Fruit fly (Drosophila melanogaster): ENCODE data around the gene GstZ2.
A peak's percentile ranks its signal among the peaks of the same experiment; 100 is the strongest.

Gene GstZ2

DNA sequence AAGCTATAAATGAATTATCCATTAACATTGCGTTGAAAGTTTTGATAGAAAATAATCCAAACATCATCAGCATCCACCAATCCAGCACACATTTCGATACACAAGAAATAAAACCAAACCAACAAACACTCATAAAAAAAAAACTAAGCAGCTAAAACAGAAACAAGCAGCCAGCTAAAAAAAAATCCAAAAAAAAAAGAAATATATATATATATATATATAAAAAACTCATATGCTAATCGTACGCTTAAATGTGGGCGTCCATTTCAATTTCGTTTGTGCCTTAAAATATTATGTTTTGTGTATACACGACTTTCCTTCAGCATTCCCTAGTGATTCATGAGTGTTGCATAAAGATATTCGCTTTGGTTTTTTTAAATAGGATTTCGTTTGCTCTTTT, 18.5 kb downstream of the GstZ2 start:
- TF ChIP-seq Eip93F (GFP tag; optimal IDR thresholded peaks at IDR 0.05) (no peak), net (GFP tag; optimal IDR thresholded peaks at IDR 0.05) (no peak), lz (GFP tag; optimal IDR thresholded peaks at IDR 0.05) (no peak), CG6276 (GFP tag; optimal IDR thresholded peaks at IDR 0.05) (no peak), CG16779 (tag; optimal IDR thresholded peaks at IDR 0.05) (no peak), CG15336 (GFP tag; IDR thresholded peaks at IDR 0.05) (no peak), Gug (GFP tag; IDR thresholded peaks at IDR 0.05) (no peak), CG10631 (GFP tag; optimal IDR thresholded peaks at IDR 0.05) (no peak), cyc (GFP tag; optimal IDR thresholded peaks at IDR 0.05) (no peak), Eip75B (GFP tag; optimal IDR thresholded peaks at IDR 0.05) (no peak), CG11294 (GFP tag; IDR thresholded peaks at IDR 0.05) (no peak), CG3032 (tag; optimal IDR thresholded peaks at IDR 0.05) (no peak), CG8119 (GFP tag; IDR thresholded peaks at IDR 0.05) (no peak), Hr4 (GFP tag; optimal IDR thresholded peaks at IDR 0.05) (no peak), CG6854 (GFP tag; optimal IDR thresholded peaks at IDR 0.05) (no peak), Met (GFP tag; optimal IDR thresholded peaks at IDR 0.05) (no peak), CG10669 (GFP tag; optimal IDR thresholded peaks at IDR 0.05) (no peak), CG32006 (GFP tag; optimal IDR thresholded peaks at IDR 0.05) (no peak), CG6792 (GFP tag; optimal IDR thresholded peaks at IDR 0.05) (no peak), ss (GFP tag; optimal IDR thresholded peaks at IDR 0.05) (no peak)

DNA sequence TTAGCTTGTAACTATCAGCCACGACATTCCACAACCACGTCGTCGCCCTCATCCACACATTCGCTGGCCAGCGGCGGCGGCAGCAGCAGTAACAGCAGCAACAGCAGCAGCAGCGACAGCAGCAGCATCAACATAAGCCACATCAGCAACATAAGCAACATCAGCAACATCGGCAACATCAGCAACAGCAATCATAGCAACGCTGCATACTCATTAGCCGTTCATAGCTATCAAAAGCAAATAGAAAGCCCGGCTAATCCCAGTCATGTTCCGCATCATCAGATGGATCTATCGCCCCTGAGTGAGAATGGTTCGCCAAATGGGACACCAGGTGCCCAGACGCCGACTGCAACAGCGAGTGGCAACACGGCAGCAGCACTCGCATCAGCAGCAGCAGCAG, 19.3 kb downstream of the GstZ2 start:
- TF ChIP-seq dsx (GFP tag; optimal IDR thresholded peaks at IDR 0.05; ENCODE audit: poor library complexity, severe bottlenecking) = no peak
- TF ChIP-seq Lpt (GFP tag; optimal IDR thresholded peaks at IDR 0.05) = no peak
- no peak for TF ChIP-seq CG10669 (GFP tag; optimal IDR thresholded peaks at IDR 0.05)
- TF ChIP-seq CG6808 (GFP tag; optimal IDR thresholded peaks at IDR 0.05) = no peak
- no peak for TF ChIP-seq CG6792 (GFP tag; optimal IDR thresholded peaks at IDR 0.05)
- no peak for TF ChIP-seq Blimp-1 (GFP tag; optimal IDR thresholded peaks at IDR 0.05)
- no peak for TF ChIP-seq svp (GFP tag)
- TF ChIP-seq eg (GFP tag; IDR thresholded peaks at IDR 0.05) = no peak
- no peak for TF ChIP-seq CG9139 (GFP tag; optimal IDR thresholded peaks at IDR 0.05)
- no peak for TF ChIP-seq CG8319 (GFP tag; optimal IDR thresholded peaks at IDR 0.05)

DNA sequence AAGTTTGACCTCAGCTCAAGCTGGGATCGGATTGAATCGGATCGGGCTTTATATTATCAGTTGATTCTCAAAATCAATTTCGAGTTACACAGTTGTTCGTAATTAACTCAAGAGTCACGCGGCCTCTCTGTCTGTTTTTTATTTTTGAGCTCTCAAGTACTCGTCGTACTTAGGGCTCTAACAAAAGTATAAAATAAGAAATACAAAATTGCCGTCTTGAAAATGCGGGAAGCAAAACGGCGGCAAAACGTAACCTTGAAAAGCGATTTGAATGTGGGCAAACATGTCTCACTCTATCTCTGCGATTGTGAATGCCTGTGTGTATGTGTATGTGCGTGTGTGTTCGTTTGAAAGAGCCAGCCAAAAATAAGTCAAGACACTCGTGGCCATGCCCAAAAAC, 22.8 kb downstream of the GstZ2 start:
- TF ChIP-seq CG4318 (GFP tag; optimal IDR thresholded peaks at IDR 0.05) (no peak), Sox15 (GFP tag; optimal IDR thresholded peaks at IDR 0.05) (no peak), CG11294 (GFP tag; IDR thresholded peaks at IDR 0.05) (no peak), ss (GFP tag; optimal IDR thresholded peaks at IDR 0.05) (no peak), eg (GFP tag; IDR thresholded peaks at IDR 0.05) (no peak), CG1621 (tag; optimal IDR thresholded peaks at IDR 0.05) (no peak), dsx (GFP tag; optimal IDR thresholded peaks at IDR 0.05; ENCODE audit: poor library complexity, severe bottlenecking) (no peak), CG32006 (GFP tag; optimal IDR thresholded peaks at IDR 0.05) (no peak), Lpt (GFP tag; optimal IDR thresholded peaks at IDR 0.05) (no peak), CG8632 (GFP tag; optimal IDR thresholded peaks at IDR 0.05) (no peak), Blimp-1 (GFP tag; optimal IDR thresholded peaks at IDR 0.05) (no peak)

DNA sequence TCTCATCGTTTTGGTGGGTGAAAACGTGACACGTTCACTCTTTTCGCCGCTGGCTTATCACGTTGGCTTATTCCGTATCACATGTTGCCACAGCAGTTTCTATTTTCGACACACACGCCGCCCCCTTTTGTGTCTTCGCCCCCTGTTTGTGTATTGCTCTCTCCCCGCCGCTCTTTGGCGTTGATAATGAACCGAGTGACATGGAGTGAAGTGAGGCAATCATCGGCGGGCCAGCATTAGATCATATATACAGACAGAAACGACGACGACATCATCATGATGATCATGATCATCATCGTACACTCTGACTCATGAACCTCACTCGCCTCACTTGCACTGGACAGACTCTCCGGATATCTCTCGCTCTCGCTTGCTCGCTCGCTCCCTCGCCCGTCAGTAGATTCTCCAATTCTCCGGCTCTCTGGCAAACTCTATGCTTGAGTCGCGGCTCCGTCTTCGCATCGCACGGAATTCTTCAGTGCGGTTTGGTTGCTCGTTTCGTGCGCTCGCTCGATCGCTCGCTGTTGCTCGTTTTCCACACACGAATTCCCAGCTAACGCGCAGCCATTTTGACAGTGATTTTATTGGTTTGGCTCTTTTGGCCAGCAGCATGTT, 24.0 kb downstream of the GstZ2 start:
- no peak for TF ChIP-seq CG3919 (GFP tag; optimal IDR thresholded peaks at IDR 0.05)
- no peak for TF ChIP-seq fd85E (GFP tag; optimal IDR thresholded peaks at IDR 0.05)
- no peak for TF ChIP-seq Lpt (GFP tag; optimal IDR thresholded peaks at IDR 0.05)
- TF ChIP-seq esn (GFP tag; optimal IDR thresholded peaks at IDR 0.05) = no peak
- no peak for TF ChIP-seq dac (GFP tag; optimal IDR thresholded peaks at IDR 0.05)
- peak; percentile 80 for TF ChIP-seq vri (GFP tag; optimal IDR thresholded peaks at IDR 0.05)
- no peak for TF ChIP-seq Gug (GFP tag; IDR thresholded peaks at IDR 0.05)
- peak; percentile 23; the same call in 1 of the 2 replicates for TF ChIP-seq CG15336 (GFP tag; IDR thresholded peaks at IDR 0.05)
- no peak for TF ChIP-seq OdsH (GFP tag; optimal IDR thresholded peaks at IDR 0.05)
- no peak for TF ChIP-seq CG6792 (GFP tag; optimal IDR thresholded peaks at IDR 0.05)
- no peak for TF ChIP-seq spab (GFP tag; optimal IDR thresholded peaks at IDR 0.05)
- no peak for TF ChIP-seq CG34406 (GFP tag; optimal IDR thresholded peaks at IDR 0.05)
- no peak for TF ChIP-seq CG11902 (GFP tag; optimal IDR thresholded peaks at IDR 0.05)
- no peak for TF ChIP-seq CG10669 (GFP tag; optimal IDR thresholded peaks at IDR 0.05)
- TF ChIP-seq Sox102F (GFP tag; optimal IDR thresholded peaks at IDR 0.05) = no peak
- TF ChIP-seq CG3032 (tag; optimal IDR thresholded peaks at IDR 0.05) = no peak
- no peak for TF ChIP-seq cyc (GFP tag; optimal IDR thresholded peaks at IDR 0.05)
- no peak for TF ChIP-seq CG11294 (GFP tag; IDR thresholded peaks at IDR 0.05)
- 0 out of 3 replicates have a peak, but pooled peaks have one; percentile 17 for TF ChIP-seq CG8119 (GFP tag; IDR thresholded peaks at IDR 0.05)
- no peak for TF ChIP-seq Eip93F (GFP tag; optimal IDR thresholded peaks at IDR 0.05)
- no peak for TF ChIP-seq Hr4 (GFP tag; optimal IDR thresholded peaks at IDR 0.05)
- 0 out of 3 replicates have a peak, but pooled peaks have one; percentile 12 for TF ChIP-seq CG6163 (GFP tag; IDR thresholded peaks at IDR 0.05)
- no peak for TF ChIP-seq Hr38 (GFP tag; optimal IDR thresholded peaks at IDR 0.05)

All from whole organism, prepupa.